Worm (Caenorhabditis elegans) whole organism, L4 larva: Measurements from ENCODE around the gene cup-15.

Experiments
- dmd-9 ChIP-seq: fragments of 200-800 bp; sonication (Bioruptor generic); IDR thresholded peaks from 2 replicates; pipeline ENCODE4 v1.3.6; 2022; ENCODE audit warnings: missing genetic modification reagents, missing genetic modification characterization, missing compliant biosample characterization
- zag-1 ChIP-seq: fragments of 150-350 bp; optimal IDR thresholded peaks from 2 replicates; lab custom pipeline; 2014; ENCODE audit warnings: missing biosample characterization, missing genetic modification characterization

DNA sequence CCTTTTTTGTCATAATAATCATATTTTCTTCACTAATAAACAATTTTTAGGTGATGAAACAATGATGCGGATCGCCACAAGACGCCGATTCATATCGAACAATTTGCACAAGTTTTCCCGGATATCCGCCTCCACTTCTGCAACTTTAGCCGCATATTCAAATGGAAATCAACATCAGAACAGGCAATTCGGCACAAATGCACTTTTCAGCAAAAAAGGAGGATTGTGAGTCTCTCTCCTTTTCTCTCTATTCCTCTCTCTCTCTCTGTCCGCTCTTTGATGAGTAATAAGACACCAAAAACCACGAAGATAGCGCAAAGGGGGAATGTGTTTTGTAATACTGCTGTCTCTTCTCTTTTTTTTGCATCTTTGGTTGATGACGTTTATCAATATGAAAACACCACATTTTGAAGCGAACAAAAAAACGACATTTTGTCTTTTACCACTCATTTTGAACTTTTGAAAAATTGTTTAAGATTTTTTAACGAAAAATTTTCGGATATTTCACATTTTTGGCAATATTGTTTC is 27.9 kb upstream of the cup-15 start, which contains the start of gene eat-3:
- TF ChIP-seq zag-1 (tag; lab: Kevin White, UChicago) (no peak), dmd-9 (GFP tag; lab: Robert Waterston, UW) (no peak)
